Fruit fly (Drosophila melanogaster) whole organism, embryonic: ENCODE results near the gene Irk1.

Experiments
- Antp ChIP-seq: fragments of 200-800 bp; sonication (Bioruptor generic); optimal IDR thresholded peaks from 3 replicates; lab custom pipeline; 2016; ENCODE audit warnings: missing biosample characterization, missing genetic modification characterization
- CG10274 ChIP-seq: fragments of 200-800 bp; sonication (Bioruptor generic); optimal IDR thresholded peaks from 3 replicates; lab custom pipeline; 2017; ENCODE audit warnings: missing biosample characterization, mild to moderate bottlenecking, missing genetic modification characterization
- CG10959 ChIP-seq: fragments of 200-800 bp; sonication (Bioruptor generic); IDR thresholded peaks from 2 replicates; pipeline ENCODE4 v1.3.6; 2022; ENCODE audit warnings: missing biosample characterization, missing genetic modification characterization
- CG11456 ChIP-seq: fragments of 200-800 bp; sonication (Bioruptor generic); IDR thresholded peaks from 3 replicates; pipeline ENCODE4 v1.3.6; 2022; ENCODE audit warnings: missing biosample characterization, missing genetic modification characterization
- CG12219 ChIP-seq: fragments of 200-800 bp; sonication (Bioruptor generic); optimal IDR thresholded peaks from 3 replicates; lab custom pipeline; 2018; ENCODE audit warnings: missing biosample characterization, mild to moderate bottlenecking, missing genetic modification characterization
- CG12236 ChIP-seq: fragments of 200-800 bp; sonication (Bioruptor generic); optimal IDR thresholded peaks from 2 replicates; lab custom pipeline; 2016; ENCODE audit warnings: missing biosample characterization, missing genetic modification characterization
- CG17328 ChIP-seq: fragments of 200-800 bp; sonication (Bioruptor generic); IDR thresholded peaks from 2 replicates; pipeline ENCODE4 v1.3.6; 2022; ENCODE audit warnings: missing biosample characterization, missing genetic modification characterization
- CG17361 ChIP-seq: fragments of 200-800 bp; sonication (Bioruptor generic); IDR thresholded peaks from 3 replicates; pipeline ENCODE4 v1.3.6; 2022; ENCODE audit warnings: missing biosample characterization, missing genetic modification characterization
- CG17802 ChIP-seq: fragments of 200-800 bp; sonication (Bioruptor generic); optimal IDR thresholded peaks from 2 replicates; lab custom pipeline; 2018; ENCODE audit warnings: missing biosample characterization, mild to moderate bottlenecking, missing genetic modification characterization, moderate library complexity
- CG2875 ChIP-seq: fragments of 200-800 bp; sonication (Bioruptor generic); optimal IDR thresholded peaks from 2 replicates; lab custom pipeline; 2017; ENCODE audit warnings: missing biosample characterization, mild to moderate bottlenecking, missing genetic modification characterization, missing genetic modification reagents
- CG34422 ChIP-seq: fragments of 200-800 bp; sonication (Bioruptor generic); IDR thresholded peaks from 3 replicates; pipeline ENCODE4 v1.3.6; 2022; ENCODE audit warnings: missing biosample characterization, missing genetic modification characterization
- CG4707 ChIP-seq: fragments of 200-800 bp; sonication (Bioruptor generic); optimal IDR thresholded peaks from 2 replicates; lab custom pipeline; 2018; ENCODE audit warnings: missing biosample characterization, mild to moderate bottlenecking, missing genetic modification characterization, moderate library complexity
- CG4854 ChIP-seq: fragments of 200-800 bp; sonication (Bioruptor generic); optimal IDR thresholded peaks from 2 replicates; lab custom pipeline; 2016; ENCODE audit warnings: missing biosample characterization, missing genetic modification characterization, inconsistent platforms
- CG8388 ChIP-seq: fragments of 200-800 bp; sonication (Bioruptor generic); optimal IDR thresholded peaks from 2 replicates; lab custom pipeline; 2019; ENCODE audit warnings: missing biosample characterization, mild to moderate bottlenecking, missing genetic modification characterization, moderate library complexity
- CG9609 ChIP-seq: fragments of 200-800 bp; sonication (Bioruptor generic); optimal IDR thresholded peaks from 3 replicates; lab custom pipeline; 2016; ENCODE audit warnings: missing biosample characterization, missing genetic modification characterization
- CG9817 ChIP-seq: fragments of 200-800 bp; sonication (Bioruptor generic); optimal IDR thresholded peaks from 2 replicates; lab custom pipeline; 2018; ENCODE audit warnings: missing biosample characterization, mild to moderate bottlenecking, missing genetic modification characterization, moderate library complexity
- D19A ChIP-seq: fragments of 200-800 bp; optimal IDR thresholded peaks from 3 replicates; lab custom pipeline; 2019; ENCODE audit warnings: missing biosample characterization, mild to moderate bottlenecking, missing genetic modification characterization, moderate library complexity
- Drgx ChIP-seq: fragments of 200-800 bp; sonication (Bioruptor generic); IDR thresholded peaks from 2 replicates; pipeline ENCODE4 v1.3.6; 2022; ENCODE audit warnings: missing biosample characterization, missing genetic modification characterization
- E2f1 ChIP-seq: fragments of 200-800 bp; sonication (Bioruptor generic); IDR thresholded peaks from 2 replicates; pipeline ENCODE4 v1.3.6; 2022; ENCODE audit warnings: missing biosample characterization, missing genetic modification characterization
- Gug ChIP-seq: fragments of 200-800 bp; sonication (Bioruptor generic); IDR thresholded peaks from 4 replicates; pipeline ENCODE4 v1.3.6; 2022; ENCODE audit warnings: missing biosample characterization, missing genetic modification characterization
- Hand ChIP-seq: fragments of 200-800 bp; sonication (Bioruptor generic); optimal IDR thresholded peaks from 2 replicates; lab custom pipeline; 2017; ENCODE audit warnings: mild to moderate bottlenecking, missing biosample characterization, missing genetic modification reagents, missing genetic modification characterization
- Hr51 ChIP-seq, 2 experiments: fragments of 200-800 bp; sonication (Bioruptor generic); optimal IDR thresholded peaks; 2 replicates in 1 of 2; 3 replicates in 1 of 2; lab custom pipeline; 2016 to 2018; ENCODE audit warnings: missing biosample characterization in 2 of 2, missing genetic modification characterization in 2 of 2, mild to moderate bottlenecking in 1 of 2, moderate library complexity in 1 of 2
- NK7.1 ChIP-seq: fragments of 200-800 bp; sonication (Bioruptor generic); optimal IDR thresholded peaks from 3 replicates; lab custom pipeline; 2016; ENCODE audit warnings: missing biosample characterization, missing genetic modification characterization
- Scr ChIP-seq: fragments of 200-800 bp; sonication (Bioruptor generic); IDR thresholded peaks from 2 replicates; pipeline ENCODE4 v1.3.6; 2022; ENCODE audit warnings: missing biosample characterization, missing genetic modification characterization; ENCODE audit not compliant: partially characterized antibody
- TFAM ChIP-seq: fragments of 200-800 bp; sonication (Bioruptor generic); optimal IDR thresholded peaks from 2 replicates; lab custom pipeline; 2017; ENCODE audit warnings: missing biosample characterization, missing genetic modification characterization, inconsistent platforms
- ara ChIP-seq: fragments of 200-800 bp; sonication (Bioruptor generic); IDR thresholded peaks from 2 replicates; pipeline ENCODE4 v1.3.6; 2022; ENCODE audit warnings: missing biosample characterization, missing genetic modification characterization
- cas ChIP-seq: fragments of 200-800 bp; sonication (Bioruptor generic); IDR thresholded peaks from 2 replicates; pipeline ENCODE4 v1.3.6; 2022; ENCODE audit warnings: missing biosample characterization, missing genetic modification characterization
- chn ChIP-seq: fragments of 200-800 bp; sonication (Bioruptor generic); optimal IDR thresholded peaks from 2 replicates; lab custom pipeline; 2016; ENCODE audit warnings: missing biosample characterization, missing genetic modification characterization
- croc ChIP-seq: fragments of 200-800 bp; sonication (Bioruptor generic); conservative IDR thresholded peaks from 3 replicates; pipeline ENCODE4 v1.3.6; 2022; ENCODE audit warnings: missing biosample characterization, missing genetic modification characterization
- disco-r ChIP-seq: fragments of 200-800 bp; sonication (Bioruptor generic); optimal IDR thresholded peaks from 2 replicates; lab custom pipeline; 2016; ENCODE audit warnings: missing biosample characterization, missing genetic modification characterization
- ewg ChIP-seq: fragments of 200-800 bp; sonication (Bioruptor generic); optimal IDR thresholded peaks from 3 replicates; lab custom pipeline; 2017; ENCODE audit warnings: mild to moderate bottlenecking, missing biosample characterization, missing genetic modification reagents, missing genetic modification characterization
- fu2 ChIP-seq: fragments of 200-800 bp; sonication (Bioruptor generic); optimal IDR thresholded peaks from 2 replicates; lab custom pipeline; 2016; ENCODE audit warnings: missing biosample characterization, missing genetic modification characterization
- gcm ChIP-seq: fragments of 200-800 bp; sonication (Bioruptor generic); optimal IDR thresholded peaks from 2 replicates; lab custom pipeline; 2019; ENCODE audit warnings: missing biosample characterization, mild to moderate bottlenecking, missing genetic modification characterization, moderate library complexity
- gt ChIP-seq: fragments of 200-800 bp; sonication (Bioruptor generic); IDR thresholded peaks from 2 replicates; pipeline ENCODE4 v1.3.6; 2022; ENCODE audit warnings: missing biosample characterization, missing genetic modification characterization
- ham ChIP-seq: fragments of 200-800 bp; sonication (Bioruptor generic); IDR thresholded peaks from 2 replicates; pipeline ENCODE4 v1.3.6; 2022; ENCODE audit warnings: missing biosample characterization, missing genetic modification characterization
- jumu ChIP-seq: fragments of 200-800 bp; sonication (Bioruptor generic); optimal IDR thresholded peaks from 3 replicates; lab custom pipeline; 2016; ENCODE audit warnings: missing biosample characterization, missing genetic modification characterization
- mirr ChIP-seq: fragments of 200-800 bp; sonication (Bioruptor generic); optimal IDR thresholded peaks from 3 replicates; lab custom pipeline; 2018; ENCODE audit warnings: missing biosample characterization, mild to moderate bottlenecking, missing genetic modification characterization
- nerfin-2 ChIP-seq: fragments of 200-800 bp; sonication (Bioruptor generic); IDR thresholded peaks from 2 replicates; pipeline ENCODE4 v1.3.6; 2022; ENCODE audit warnings: missing biosample characterization, missing genetic modification characterization; ENCODE audit not compliant: partially characterized antibody
- nmo ChIP-seq: fragments of 200-800 bp; sonication (Bioruptor generic); optimal IDR thresholded peaks from 2 replicates; lab custom pipeline; 2018; ENCODE audit warnings: missing biosample characterization, mild to moderate bottlenecking, missing genetic modification characterization, moderate library complexity
- nom ChIP-seq: fragments of 200-800 bp; sonication (Bioruptor generic); optimal IDR thresholded peaks from 2 replicates; lab custom pipeline; 2017; ENCODE audit warnings: missing biosample characterization, missing genetic modification characterization, mild to moderate bottlenecking, moderate library complexity, missing genetic modification reagents
- odd ChIP-seq: fragments of 200-800 bp; sonication (Bioruptor generic); optimal IDR thresholded peaks from 2 replicates; lab custom pipeline; 2017; ENCODE audit warnings: missing biosample characterization, mild to moderate bottlenecking, missing genetic modification characterization
- phol ChIP-seq: fragments of 200-800 bp; sonication (Bioruptor generic); optimal IDR thresholded peaks from 3 replicates; lab custom pipeline; 2018; ENCODE audit warnings: missing biosample characterization, mild to moderate bottlenecking, missing genetic modification characterization, moderate library complexity
- sim ChIP-seq: fragments of 200-800 bp; sonication (Bioruptor generic); IDR thresholded peaks from 2 replicates; pipeline ENCODE4 v1.3.6; 2022; ENCODE audit warnings: missing biosample characterization, missing genetic modification characterization
- sqz ChIP-seq: fragments of 200-800 bp; sonication (Bioruptor generic); optimal IDR thresholded peaks from 3 replicates; lab custom pipeline; 2018; ENCODE audit warnings: missing biosample characterization, mild to moderate bottlenecking, missing genetic modification characterization
- sug ChIP-seq: fragments of 200-800 bp; optimal IDR thresholded peaks from 2 replicates; lab custom pipeline; 2019; ENCODE audit warnings: missing biosample characterization, mild to moderate bottlenecking, missing genetic modification characterization, moderate library complexity
- toy ChIP-seq: fragments of 200-800 bp; sonication (Bioruptor generic); IDR thresholded peaks from 2 replicates; pipeline ENCODE4 v1.3.6; 2022; ENCODE audit warnings: missing biosample characterization, missing genetic modification characterization
- unpg ChIP-seq: fragments of 200-800 bp; sonication (Bioruptor generic); optimal IDR thresholded peaks from 3 replicates; lab custom pipeline; 2018; ENCODE audit warnings: missing biosample characterization, mild to moderate bottlenecking, missing genetic modification characterization, moderate library complexity
- usp ChIP-seq: fragments of >200 bp; optimal IDR thresholded peaks from 2 replicates; lab custom pipeline; 2017; ENCODE audit warnings: missing biosample characterization, missing genetic modification characterization
- zfh1 ChIP-seq: fragments of 200-800 bp; sonication (Bioruptor generic); IDR thresholded peaks from 3 replicates; pipeline ENCODE4 v1.3.6; 2022; ENCODE audit warnings: missing biosample characterization, missing genetic modification characterization
- zfh2 ChIP-seq: fragments of 200-800 bp; sonication (Bioruptor generic); optimal IDR thresholded peaks from 2 replicates; lab custom pipeline; 2016; ENCODE audit warnings: missing biosample characterization, missing genetic modification characterization

Gene Irk1

DNA sequence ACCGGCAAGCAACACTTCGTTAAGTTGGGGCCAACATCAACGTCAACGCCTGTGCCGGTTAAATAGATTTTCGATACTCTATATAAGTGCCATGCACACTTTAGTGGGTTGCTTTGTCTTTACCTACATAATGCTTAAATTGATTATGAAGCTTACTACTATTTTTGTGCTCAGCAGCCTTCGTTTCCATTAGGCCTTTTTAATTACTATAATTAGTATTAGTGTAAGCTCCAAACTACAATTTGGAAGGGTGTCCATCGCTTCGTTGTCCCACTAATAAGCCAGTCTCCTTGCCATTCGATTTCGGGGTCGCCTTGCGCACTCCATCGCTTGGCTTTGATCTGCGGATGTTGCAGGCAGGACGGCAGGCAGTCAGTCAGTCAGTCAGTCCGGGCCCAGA is 20.5 kb upstream of the Irk1 start (continued):
- no peak for TF ChIP-seq odd (GFP tag; lab: Kevin White, UChicago)
- no peak for TF ChIP-seq Gug (GFP tag; lab: Robert Waterston, UW)
- TF ChIP-seq Hand: no peak

DNA sequence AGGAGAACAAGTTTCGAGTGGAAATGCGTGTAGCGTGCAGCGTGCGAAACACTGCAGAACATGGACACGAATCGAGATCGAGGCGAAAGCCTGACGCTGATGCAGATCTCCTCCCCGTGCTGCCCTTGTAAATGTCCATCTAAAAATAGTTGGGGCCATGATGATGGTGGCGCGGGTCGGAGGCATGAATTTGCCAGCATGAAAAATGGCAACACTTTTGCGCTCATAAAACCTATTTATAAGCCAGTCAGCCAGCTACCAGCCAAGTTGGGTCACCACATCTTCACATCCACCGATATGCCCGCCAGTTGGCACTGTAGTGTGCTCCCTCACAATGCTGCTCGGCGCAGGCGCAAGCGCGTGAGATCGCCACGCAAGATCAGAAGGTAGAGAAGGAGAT is 19.7 kb upstream of the Irk1 start:
- no peak for TF ChIP-seq Antp (GFP tag; lab: Kevin White, UChicago)
- no peak for TF ChIP-seq mirr (GFP tag; lab: Kevin White, UChicago)
- TF ChIP-seq usp: no peak
- no peak for TF ChIP-seq CG4854 (GFP tag; lab: Kevin White, UChicago)
- no peak for TF ChIP-seq CG17802 (tag; lab: Kevin White, UChicago)
- TF ChIP-seq CG12219 (GFP tag; lab: Kevin White, UChicago): no peak
- TF ChIP-seq CG17328: no peak
- TF ChIP-seq CG34422: no peak
- TF ChIP-seq Drgx (GFP tag; lab: Robert Waterston, UW): peak; percentile 34; the same call in 1 of the 2 replicates
- no peak for TF ChIP-seq gt (GFP tag; lab: Robert Waterston, UW)
- no peak for TF ChIP-seq E2f1
- no peak for TF ChIP-seq fu2 (GFP tag; lab: Kevin White, UChicago)
- no peak for TF ChIP-seq cas (GFP tag; lab: Robert Waterston, UW)
- TF ChIP-seq jumu (GFP tag; lab: Kevin White, UChicago): no peak
- TF ChIP-seq zfh1 (GFP tag; lab: Robert Waterston, UW): no peak
- TF ChIP-seq ara (GFP tag; lab: Robert Waterston, UW): 0 out of 2 replicates have a peak, but pooled peaks have one; percentile 11
- TF ChIP-seq Scr (GFP tag; lab: Robert Waterston, UW): no peak
- TF ChIP-seq nerfin-2 (GFP tag; lab: Robert Waterston, UW): no peak
- TF ChIP-seq ham (GFP tag; lab: Robert Waterston, UW): no peak
- TF ChIP-seq disco-r (GFP tag; lab: Kevin White, UChicago): no peak
- no peak for TF ChIP-seq chn (GFP tag; lab: Kevin White, UChicago)
- TF ChIP-seq nom: peak; percentile 39
- TF ChIP-seq sim (GFP tag; lab: Robert Waterston, UW): no peak
- TF ChIP-seq ewg: no peak
- no peak for TF ChIP-seq TFAM (GFP tag; lab: Kevin White, UChicago)
- no peak for TF ChIP-seq CG9609 (GFP tag; lab: Kevin White, UChicago)
- peak; percentile 94 for TF ChIP-seq CG10274 (GFP tag; lab: Kevin White, UChicago)
- no peak for TF ChIP-seq zfh2 (GFP tag; lab: Kevin White, UChicago)
- no peak for TF ChIP-seq CG11456
- no peak for TF ChIP-seq NK7.1 (GFP tag; lab: Kevin White, UChicago)
- TF ChIP-seq gcm (GFP tag; lab: Kevin White, UChicago): no peak
- TF ChIP-seq Hr51 (GFP tag; optimal IDR thresholded peaks at IDR 0.05; lab: Kevin White, UChicago): no peak
- no peak for TF ChIP-seq CG12236 (GFP tag; lab: Kevin White, UChicago)
- no peak for TF ChIP-seq toy
- no peak for TF ChIP-seq CG9817 (tag; lab: Kevin White, UChicago)

DNA sequence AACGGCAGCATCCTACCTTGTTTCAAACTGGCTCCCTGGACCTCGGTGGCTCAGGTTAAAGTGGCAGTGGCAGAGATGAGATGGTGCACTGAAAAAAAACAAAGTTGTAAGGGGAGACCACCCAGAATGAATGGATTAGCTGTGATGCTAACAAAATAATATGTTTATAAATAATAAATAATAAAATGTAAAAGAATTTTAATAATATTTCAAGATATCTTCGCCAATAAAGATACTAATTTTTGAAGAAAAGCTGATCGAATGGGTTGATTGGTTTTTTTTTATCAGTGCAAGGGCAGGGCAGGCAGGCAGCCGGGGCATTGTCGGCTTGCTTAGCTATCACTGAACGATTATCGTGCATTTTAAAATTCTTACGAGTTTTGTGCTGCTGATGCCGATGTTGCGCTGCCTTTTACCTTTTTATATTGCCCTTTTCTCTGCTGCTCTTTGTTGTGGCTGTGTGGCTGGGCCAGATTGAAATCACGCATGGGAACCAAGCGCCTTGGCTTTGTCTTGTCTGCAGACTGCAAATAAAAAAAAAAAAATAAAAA is 19.0 kb upstream of the Irk1 start:
- TF ChIP-seq nmo (GFP tag; lab: Kevin White, UChicago): peak; percentile 44
- peak; percentile 34 for TF ChIP-seq unpg (GFP tag; lab: Kevin White, UChicago)
- TF ChIP-seq CG2875 (GFP tag; lab: Kevin White, UChicago): peak; percentile 40
- peak; percentile 32 for TF ChIP-seq D19A
- TF ChIP-seq CG17361 (GFP tag; lab: Robert Waterston, UW): peak; percentile 63
- peak; percentile 56 for TF ChIP-seq phol (tag; lab: Kevin White, UChicago)
- peak; percentile 34; the same call in 1 of the 3 replicates for TF ChIP-seq croc (GFP tag; lab: Robert Waterston, UW)
- TF ChIP-seq sug (tag; lab: Kevin White, UChicago): no peak
- peak; percentile 36 for TF ChIP-seq sqz (GFP tag; lab: Kevin White, UChicago)
- no peak for TF ChIP-seq E2f1
- peak; percentile 56 for TF ChIP-seq CG8388 (GFP tag; lab: Kevin White, UChicago)
- no peak for TF ChIP-seq CG4707 (GFP tag; lab: Kevin White, UChicago)
- TF ChIP-seq CG10959 (GFP tag; lab: Robert Waterston, UW): peak; percentile 61
- TF ChIP-seq CG9817 (tag; lab: Kevin White, UChicago): no peak
